Fruit fly (Drosophila melanogaster) whole organism, embryonic: ENCODE results near the gene CG10140.

Experiments used
- Awh ChIP-seq: fragments of 200-800 bp; sonication (Bioruptor generic); IDR thresholded peaks from 2 replicates; pipeline ENCODE4, ENCODE4 v1.3.6; 2022; ENCODE audit warnings: missing biosample characterization, missing genetic modification characterization
- CG10979 ChIP-seq: fragments of 200-800 bp; sonication (Bioruptor generic); optimal IDR thresholded peaks from 2 replicates; lab custom pipeline; 2018; ENCODE audit warnings: missing biosample characterization, mild to moderate bottlenecking, missing genetic modification characterization, moderate library complexity
- CG11504 ChIP-seq: fragments of 200-800 bp; sonication (Bioruptor generic); optimal IDR thresholded peaks from 3 replicates; lab custom pipeline; 2019; ENCODE audit warnings: missing biosample characterization, mild to moderate bottlenecking, missing genetic modification characterization, moderate library complexity
- CG12769 ChIP-seq: fragments of 200-800 bp; sonication (Bioruptor generic); optimal IDR thresholded peaks from 2 replicates; lab custom pipeline; 2019; ENCODE audit warnings: missing biosample characterization, mild to moderate bottlenecking, missing genetic modification characterization, moderate library complexity
- CG14441 ChIP-seq: fragments of 200-800 bp; sonication (Bioruptor generic); IDR thresholded peaks from 2 replicates; pipeline ENCODE4 v1.3.6; 2022; ENCODE audit warnings: missing biosample characterization, missing genetic modification characterization
- CG16813 ChIP-seq: fragments of 200-800 bp; sonication (Bioruptor generic); IDR thresholded peaks from 3 replicates; pipeline ENCODE4 v1.3.6; 2022; ENCODE audit warnings: missing biosample characterization, missing genetic modification characterization; ENCODE audit not compliant: partially characterized antibody
- CG34224 ChIP-seq: fragments of 200-800 bp; sonication (Bioruptor generic); IDR thresholded peaks from 3 replicates; pipeline ENCODE4 v1.3.6; 2022; ENCODE audit warnings: missing biosample characterization, missing genetic modification characterization; ENCODE audit not compliant: partially characterized antibody
- CG3995 ChIP-seq: fragments of 200-800 bp; sonication (Bioruptor generic); optimal IDR thresholded peaks from 3 replicates; lab custom pipeline; 2016; ENCODE audit warnings: missing biosample characterization, missing genetic modification characterization
- CG42726 ChIP-seq: fragments of 200-800 bp; sonication (Bioruptor generic); IDR thresholded peaks from 2 replicates; pipeline ENCODE4 v1.3.6; 2022; ENCODE audit warnings: missing biosample characterization, missing genetic modification characterization; ENCODE audit not compliant: partially characterized antibody
- CG4328 ChIP-seq: fragments of 200-800 bp; sonication (Bioruptor generic); optimal IDR thresholded peaks from 3 replicates; lab custom pipeline; 2017; ENCODE audit warnings: missing biosample characterization, missing genetic modification reagents, missing genetic modification characterization
- CG7963 ChIP-seq: fragments of 200-800 bp; sonication (Bioruptor generic); IDR thresholded peaks from 3 replicates; pipeline ENCODE4 v1.3.6; 2022; ENCODE audit warnings: missing biosample characterization, missing genetic modification characterization; ENCODE audit not compliant: partially characterized antibody
- CG8944 ChIP-seq: fragments of 200-800 bp; sonication (Bioruptor generic); optimal IDR thresholded peaks from 3 replicates; lab custom pipeline; 2016; ENCODE audit warnings: missing biosample characterization, missing genetic modification characterization
- D ChIP-seq, 2 experiments: fragments of 200-800 bp in 1 of 2; fragments of >200 bp in 1 of 2; sonication (Bioruptor generic) in 1 of 2; optimal IDR thresholded peaks; 2 replicates in 1 of 2; 3 replicates in 1 of 2; lab custom pipeline; 2017; ENCODE audit warnings: mild to moderate bottlenecking in 1 of 2, missing biosample characterization in 1 of 2, missing genetic modification characterization in 1 of 2, missing genetic modification reagents in 1 of 2
- Deaf1 ChIP-seq: fragments of 200-800 bp; optimal IDR thresholded peaks from 3 replicates; lab custom pipeline; 2019; ENCODE audit warnings: missing biosample characterization, mild to moderate bottlenecking, missing genetic modification characterization, moderate library complexity
- Dfd ChIP-seq, 2 experiments: fragments of >200 bp; optimal IDR thresholded peaks; 2 replicates each; lab custom pipeline; 2017; ENCODE audit warnings: missing biosample characterization in 2 of 2, missing genetic modification characterization in 2 of 2
- Fer2 ChIP-seq: fragments of 200-800 bp; sonication (Bioruptor generic); optimal IDR thresholded peaks from 2 replicates; lab custom pipeline; 2018; ENCODE audit warnings: missing biosample characterization, mild to moderate bottlenecking, missing genetic modification characterization, moderate library complexity
- Lhr ChIP-seq: fragments of 200-800 bp; sonication (Bioruptor generic); optimal IDR thresholded peaks from 3 replicates; lab custom pipeline; 2017; ENCODE audit warnings: mild to moderate bottlenecking, missing biosample characterization, missing genetic modification reagents, missing genetic modification characterization
- Med ChIP-seq: fragments of 200-800 bp; sonication (Bioruptor generic); peaks from one replicate; lab custom pipeline; 2016; ENCODE audit warnings: missing biosample characterization, missing genetic modification characterization, mild to moderate bottlenecking, inconsistent platforms, moderate library complexity
- Poxn ChIP-seq: fragments of 200-800 bp; sonication (Bioruptor generic); IDR thresholded peaks from 2 replicates; pipeline ENCODE4 v1.3.6; 2022; ENCODE audit warnings: missing biosample characterization, missing genetic modification characterization
- Sin3A ChIP-seq: fragments of >200 bp; optimal IDR thresholded peaks from 2 replicates; lab custom pipeline; 2018
- Sox102F ChIP-seq: fragments of 200-800 bp; sonication (Bioruptor generic); optimal IDR thresholded peaks from 2 replicates; lab custom pipeline; 2018; ENCODE audit warnings: missing biosample characterization, mild to moderate bottlenecking, missing genetic modification characterization, moderate library complexity
- Usf ChIP-seq: fragments of 200-800 bp; sonication (Bioruptor generic); optimal IDR thresholded peaks from 2 replicates; lab custom pipeline; 2017; ENCODE audit warnings: missing genotype, missing biosample characterization, missing genetic modification characterization
- dm ChIP-seq: fragments of 200-800 bp; sonication (Bioruptor generic); optimal IDR thresholded peaks from 3 replicates; lab custom pipeline; 2016; ENCODE audit warnings: missing biosample characterization, missing genetic modification characterization
- dmrt99B ChIP-seq: fragments of 200-800 bp; sonication (Bioruptor generic); optimal IDR thresholded peaks from 2 replicates; lab custom pipeline; 2018; ENCODE audit warnings: missing biosample characterization, mild to moderate bottlenecking, missing genetic modification characterization, moderate library complexity
- ewg ChIP-seq: fragments of 200-800 bp; sonication (Bioruptor generic); optimal IDR thresholded peaks from 3 replicates; lab custom pipeline; 2017; ENCODE audit warnings: mild to moderate bottlenecking, missing biosample characterization, missing genetic modification reagents, missing genetic modification characterization
- gcm ChIP-seq: fragments of 200-800 bp; sonication (Bioruptor generic); optimal IDR thresholded peaks from 2 replicates; lab custom pipeline; 2019; ENCODE audit warnings: missing biosample characterization, mild to moderate bottlenecking, missing genetic modification characterization, moderate library complexity
- gem ChIP-seq: fragments of 200-800 bp; sonication (Bioruptor generic); optimal IDR thresholded peaks from 2 replicates; lab custom pipeline; 2019; ENCODE audit warnings: missing biosample characterization, mild to moderate bottlenecking, missing genetic modification characterization, moderate library complexity
- nerfin-1 ChIP-seq: fragments of 200-800 bp; sonication (Bioruptor generic); optimal IDR thresholded peaks from 3 replicates; lab custom pipeline; 2019; ENCODE audit warnings: missing biosample characterization, mild to moderate bottlenecking, missing genetic modification characterization, moderate library complexity
- nerfin-2 ChIP-seq: fragments of 200-800 bp; sonication (Bioruptor generic); IDR thresholded peaks from 2 replicates; pipeline ENCODE4 v1.3.6; 2022; ENCODE audit warnings: missing biosample characterization, missing genetic modification characterization; ENCODE audit not compliant: partially characterized antibody
- pros ChIP-seq: fragments of 200-800 bp; sonication (Bioruptor generic); optimal IDR thresholded peaks from 3 replicates; lab custom pipeline; 2019; ENCODE audit warnings: missing biosample characterization, mild to moderate bottlenecking, missing genetic modification characterization, moderate library complexity
- row ChIP-seq: fragments of 200-800 bp; sonication (Bioruptor generic); IDR thresholded peaks from 3 replicates; pipeline ENCODE4 v1.3.6; 2022; ENCODE audit warnings: missing biosample characterization, missing genetic modification characterization
- vnd ChIP-seq: fragments of 200-800 bp; sonication (Bioruptor generic); IDR thresholded peaks from 3 replicates; pipeline ENCODE4 v1.3.6; 2022; ENCODE audit warnings: missing biosample characterization, missing genetic modification characterization; ENCODE audit not compliant: partially characterized antibody
- zf30C ChIP-seq: fragments of 200-800 bp; sonication (Bioruptor generic); optimal IDR thresholded peaks from 3 replicates; lab custom pipeline; 2018; ENCODE audit warnings: missing biosample characterization, mild to moderate bottlenecking, missing genetic modification characterization

The CG10140 gene

dm6 chr3L:13432791-13433190 lies 7.5 kb downstream of the CG10140 start (continued):
- TF ChIP-seq CG16813 (GFP tag; lab: Robert Waterston, UW) (peak; percentile 73), Fer2 (no peak), gem (tag; lab: Kevin White, UChicago) (no peak), Med (GFP tag; lab: Kevin White, UChicago) (peak; percentile 14), Awh (GFP tag; lab: Robert Waterston, UW) (peak; percentile 47; the same call in 1 of the 2 replicates), CG42726 (GFP tag; lab: Robert Waterston, UW) (peak; percentile 66), CG7963 (GFP tag; lab: Robert Waterston, UW) (peak; percentile 39; the same call in 2 of the 3 replicates), Usf (GFP tag; lab: Kevin White, UChicago) (no peak), CG12769 (peak; percentile 64), CG10979 (tag; lab: Kevin White, UChicago) (no peak), row (GFP tag; lab: Robert Waterston, UW) (no peak), nerfin-2 (GFP tag; lab: Robert Waterston, UW) (peak; percentile 55; the same call in 1 of the 2 replicates), Lhr (no peak), CG3995 (GFP tag; lab: Kevin White, UChicago) (peak; percentile 13), CG34224 (GFP tag; lab: Robert Waterston, UW) (peak; percentile 46; the same call in 2 of the 3 replicates), vnd (GFP tag; lab: Robert Waterston, UW) (peak; percentile 25; the same call in 1 of the 3 replicates)

dm6 chr3L:13430171-13430570 lies 10.1 kb downstream of the CG10140 start:
- TF ChIP-seq Dfd (GFP tag; optimal IDR thresholded peaks at IDR 0.05; lab: Kevin White, UChicago) (peak in 1 of 2 experiments; percentile 26), dm (GFP tag; lab: Kevin White, UChicago) (no peak)

dm6 chr3L:13426573-13426972 lies 13.7 kb downstream of the CG10140 start, which contains the start of gene CG14105:
Gene CG14105 (minus strand): TSS chr3L:13426673.
- TF ChIP-seq Poxn (no peak), zf30C (GFP tag; lab: Kevin White, UChicago) (no peak), dmrt99B (tag; lab: Kevin White, UChicago) (no peak), CG4328 (no peak), Sin3A (lab: Kevin White, UChicago) (no peak), CG11504 (no peak)
- TF ChIP-seq, all 482 proteins: peak for 0

DNA sequence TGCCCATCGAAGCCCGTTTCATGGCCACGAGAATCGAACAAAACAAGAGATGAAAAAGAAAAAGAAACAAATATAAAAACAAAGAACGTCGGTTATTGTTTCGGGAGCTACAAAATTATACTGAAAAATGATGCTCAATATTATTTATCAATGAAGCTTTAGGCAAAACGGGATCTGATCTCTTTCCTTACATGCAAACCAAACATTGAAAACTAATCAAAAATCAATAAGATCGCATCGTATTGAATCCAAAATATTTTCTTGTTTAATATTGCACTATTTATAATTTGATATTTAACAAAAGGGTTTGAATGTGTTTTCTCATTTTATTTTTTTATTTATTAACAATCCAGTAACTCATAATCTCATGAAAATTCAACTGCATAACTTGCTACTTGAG lies 14.7 kb downstream of the CG10140 start, which contains the start of gene CG14106:
Gene CG14106, minus strand, starts transcription at position 101 of the 400 bp plus-strand sequence.
- TF ChIP-seq CG8944 (GFP tag; lab: Kevin White, UChicago) (no peak), CG10979 (tag; lab: Kevin White, UChicago) (no peak), ewg (GFP tag; lab: Kevin White, UChicago) (no peak), Deaf1 (no peak), gcm (GFP tag; lab: Kevin White, UChicago) (no peak), Sox102F (GFP tag; lab: Kevin White, UChicago) (no peak), nerfin-1 (no peak), D (optimal IDR thresholded peaks at IDR 0.05; lab: Kevin White, UChicago) (no peak), D (GFP tag; optimal IDR thresholded peaks at IDR 0.05; lab: Kevin White, UChicago) (no peak), CG14441 (GFP tag; lab: Robert Waterston, UW) (no peak), pros (GFP tag; lab: Kevin White, UChicago) (no peak)
